Worm (Caenorhabditis elegans) whole organism, L3 larva: Measurements from ENCODE around the gene ZC513.14.

Experiments used
- ZK546.5 ChIP-seq: sonication (generic microtip); optimal IDR thresholded peaks from 2 replicates; lab custom pipeline; 2017; ENCODE audit warnings: missing biosample characterization, missing genetic modification characterization
- aly-2 ChIP-seq: fragments of 150-350 bp; optimal IDR thresholded peaks from 2 replicates; lab custom pipeline; 2014; ENCODE audit warnings: missing biosample characterization, missing genetic modification characterization
- ama-1 ChIP-seq: fragments of 150-350 bp; optimal IDR thresholded peaks from 2 replicates; lab custom pipeline; 2018
- ceh-28 ChIP-seq: fragments of 150-350 bp; optimal IDR thresholded peaks from 2 replicates; lab custom pipeline; 2014; ENCODE audit warnings: missing biosample characterization, missing genetic modification reagents, missing genetic modification characterization
- ceh-9 ChIP-seq: sonication (generic microtip); optimal IDR thresholded peaks from 2 replicates; lab custom pipeline; 2018; ENCODE audit warnings: missing biosample characterization, missing genetic modification characterization
- daf-12 ChIP-seq: fragments of 150-350 bp; optimal IDR thresholded peaks from 2 replicates; lab custom pipeline; 2014; ENCODE audit warnings: missing biosample characterization, missing genetic modification reagents, missing genetic modification characterization
- egl-27 ChIP-seq: sonication (generic microtip); optimal IDR thresholded peaks from 4 replicates; lab custom pipeline; 2017; ENCODE audit warnings: missing biosample characterization, missing genetic modification reagents, missing genetic modification characterization
- egl-5 ChIP-seq: fragments of 150-350 bp; optimal IDR thresholded peaks from 2 replicates; lab custom pipeline; 2017; ENCODE audit warnings: missing biosample characterization, missing genetic modification reagents, missing genetic modification characterization, inconsistent platforms
- elt-1 ChIP-seq: fragments of 150-350 bp; optimal IDR thresholded peaks from 2 replicates; lab custom pipeline; 2014; ENCODE audit warnings: missing biosample characterization, missing genetic modification characterization
- elt-2 ChIP-seq: sonication (generic microtip); optimal IDR thresholded peaks from 2 replicates; lab custom pipeline; 2016; ENCODE audit warnings: missing genetic modification reagents, mild to moderate bottlenecking, missing genetic modification characterization, missing compliant biosample characterization
- fkh-2 ChIP-seq: fragments of 150-350 bp; optimal IDR thresholded peaks from 2 replicates; lab custom pipeline; 2014; ENCODE audit warnings: missing biosample characterization, missing genetic modification reagents, missing genetic modification characterization
- jun-1 ChIP-seq: fragments of 150-350 bp; optimal IDR thresholded peaks from 2 replicates; lab custom pipeline; 2014; ENCODE audit warnings: missing biosample characterization, missing genetic modification reagents, missing genetic modification characterization
- lin-15B ChIP-seq: fragments of 150-350 bp; optimal IDR thresholded peaks from 2 replicates; lab custom pipeline; 2014; ENCODE audit warnings: missing biosample characterization, missing genetic modification characterization
- lsy-12 ChIP-seq: sonication (generic microtip); optimal IDR thresholded peaks from 2 replicates; lab custom pipeline; 2016; ENCODE audit warnings: mild to moderate bottlenecking, missing genetic modification characterization, missing compliant biosample characterization
- mdl-1 ChIP-seq: fragments of 150-350 bp; optimal IDR thresholded peaks from 2 replicates; lab custom pipeline; 2014; ENCODE audit warnings: missing biosample characterization, missing genetic modification characterization
- mml-1 ChIP-seq: fragments of 150-350 bp; sonication (generic microtip); optimal IDR thresholded peaks from 3 replicates; lab custom pipeline; 2014; ENCODE audit warnings: missing biosample characterization, missing genetic modification characterization
- nfya-1 ChIP-seq: sonication (generic microtip); optimal IDR thresholded peaks from 2 replicates; lab custom pipeline; 2017; ENCODE audit warnings: missing genetic modification characterization, mild to moderate bottlenecking, missing compliant biosample characterization, antibody characterized with exemption, moderate library complexity; ENCODE audit not compliant: insufficient read depth
- nhr-23 ChIP-seq: fragments of 150-350 bp; optimal IDR thresholded peaks from 2 replicates; lab custom pipeline; 2014; ENCODE audit warnings: missing biosample characterization, missing genetic modification reagents, missing genetic modification characterization
- nhr-237 ChIP-seq: fragments of 150-350 bp; optimal IDR thresholded peaks from 2 replicates; lab custom pipeline; 2014; ENCODE audit warnings: missing biosample characterization, missing genetic modification characterization
- nhr-77 ChIP-seq: fragments of 150-350 bp; optimal IDR thresholded peaks from 2 replicates; lab custom pipeline; 2014; ENCODE audit warnings: missing biosample characterization, missing genetic modification characterization
- pha-4 ChIP-seq: fragments of 150-350 bp; optimal IDR thresholded peaks from 2 replicates; lab custom pipeline; 2014; ENCODE audit warnings: missing biosample characterization, missing genetic modification reagents, missing genetic modification characterization
- pqm-1 ChIP-seq: fragments of 150-350 bp; optimal IDR thresholded peaks from 2 replicates; lab custom pipeline; 2017; ENCODE audit warnings: missing biosample characterization, missing genetic modification characterization, inconsistent platforms
- snpc-4 ChIP-seq: fragments of 150-350 bp; optimal IDR thresholded peaks from 2 replicates; lab custom pipeline; 2014; ENCODE audit warnings: missing biosample characterization, missing genetic modification characterization
- tbx-2 ChIP-seq: sonication (generic microtip); optimal IDR thresholded peaks from 2 replicates; lab custom pipeline; 2016; ENCODE audit warnings: mild to moderate bottlenecking, missing genetic modification characterization, missing compliant biosample characterization
- zag-1 ChIP-seq: fragments of 150-350 bp; optimal IDR thresholded peaks from 2 replicates; lab custom pipeline; 2014; ENCODE audit warnings: missing biosample characterization, missing genetic modification characterization

Gene ZC513.14

ce11 chrV:8022040-8022439, 13.8 kb downstream of the ZC513.14 start, which contains the start of gene ech-3:
Gene ech-3, plus strand, starts transcription at chrV:8022217.
- TF ChIP-seq ceh-28 (tag; lab: Kevin White, UChicago): peak; percentile 75
- peak; percentile 39 for TF ChIP-seq elt-2 (tag; lab: Kevin White, UChicago)
- peak; percentile 51 for TF ChIP-seq pha-4
- no peak for TF ChIP-seq mdl-1 (tag; lab: Kevin White, UChicago)
- peak; percentile 21 for TF ChIP-seq pqm-1 (tag; lab: Kevin White, UChicago)

- TF ChIP-seq elt-2 (tag; lab: Kevin White, UChicago) (peak; percentile 65), nhr-23 (tag; lab: Kevin White, UChicago) (no peak), lin-15B (tag; lab: Kevin White, UChicago) (no peak), pqm-1 (tag; lab: Kevin White, UChicago) (peak; percentile 78), egl-5 (tag; lab: Kevin White, UChicago) (no peak), jun-1 (tag; lab: Kevin White, UChicago) (peak; percentile 8)
Observed at ce11 chrV:8019783-8020182, 16.1 kb downstream of the ZC513.14 start.

ce11 chrV:8018919-8019318, 16.9 kb downstream of the ZC513.14 start:
- TF ChIP-seq elt-2 (tag; lab: Kevin White, UChicago): peak; percentile 64
- no peak for TF ChIP-seq nhr-237 (tag; lab: Kevin White, UChicago)
- TF ChIP-seq tbx-2 (tag; lab: Kevin White, UChicago): no peak
- TF ChIP-seq nhr-77: no peak
- no peak for TF ChIP-seq mml-1 (tag; lab: Kevin White, UChicago)
- TF ChIP-seq jun-1 (tag; lab: Kevin White, UChicago): no peak
- TF ChIP-seq pqm-1 (tag; lab: Kevin White, UChicago): peak; percentile 22
- TF ChIP-seq elt-1 (tag; lab: Kevin White, UChicago): no peak
- no peak for TF ChIP-seq pha-4

DNA sequence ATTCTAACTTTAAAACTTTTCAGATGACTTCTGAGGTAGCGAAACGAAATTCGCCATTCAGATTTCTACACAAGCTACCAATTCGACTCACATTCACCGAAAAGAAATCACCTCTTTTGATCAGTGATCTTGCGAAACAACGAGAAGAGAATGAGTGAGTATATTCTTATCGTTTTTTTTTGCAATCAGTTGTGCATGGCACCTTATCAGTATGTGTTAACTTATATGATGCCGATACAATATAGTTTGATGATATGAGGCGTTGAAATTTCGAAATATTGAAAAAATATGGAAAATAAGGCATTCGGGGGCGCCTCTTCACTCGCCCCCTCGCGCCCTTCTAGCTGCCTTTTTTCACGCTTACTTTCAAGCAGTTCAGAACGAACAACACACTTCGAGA, 17.9 kb downstream of the ZC513.14 start:
- no peak for TF ChIP-seq mdl-1 (tag; lab: Kevin White, UChicago)
- TF ChIP-seq jun-1 (tag; lab: Kevin White, UChicago): peak; percentile 6
- peak; percentile 92 for TF ChIP-seq pqm-1 (tag; lab: Kevin White, UChicago)
- TF ChIP-seq pha-4: peak; percentile 31
- no peak for TF ChIP-seq ZK546.5 (tag; lab: Kevin White, UChicago)
- peak; percentile 96 for TF ChIP-seq elt-2 (tag; lab: Kevin White, UChicago)
- no peak for TF ChIP-seq aly-2
- TF ChIP-seq ama-1 (lab: Kevin White, UChicago): no peak
- TF ChIP-seq, all 47 proteins: peak for 4

ce11 chrV:8016928-8017327, 18.9 kb downstream of the ZC513.14 start, which contains the start of gene sptl-2:
Gene sptl-2, plus strand, starts transcription at chrV:8017207.
- TF ChIP-seq egl-27 (tag; lab: Kevin White, UChicago) (no peak), snpc-4 (tag; lab: Kevin White, UChicago) (no peak), daf-12 (tag; lab: Kevin White, UChicago) (no peak), pqm-1 (tag; lab: Kevin White, UChicago) (no peak), pha-4 (peak; percentile 67), lin-15B (tag; lab: Kevin White, UChicago) (no peak), ceh-9 (tag; lab: Kevin White, UChicago) (no peak), elt-2 (tag; lab: Kevin White, UChicago) (peak; percentile 29), lsy-12 (tag; lab: Kevin White, UChicago) (no peak)
- TF ChIP-seq, all 47 proteins: peak for 2

DNA sequence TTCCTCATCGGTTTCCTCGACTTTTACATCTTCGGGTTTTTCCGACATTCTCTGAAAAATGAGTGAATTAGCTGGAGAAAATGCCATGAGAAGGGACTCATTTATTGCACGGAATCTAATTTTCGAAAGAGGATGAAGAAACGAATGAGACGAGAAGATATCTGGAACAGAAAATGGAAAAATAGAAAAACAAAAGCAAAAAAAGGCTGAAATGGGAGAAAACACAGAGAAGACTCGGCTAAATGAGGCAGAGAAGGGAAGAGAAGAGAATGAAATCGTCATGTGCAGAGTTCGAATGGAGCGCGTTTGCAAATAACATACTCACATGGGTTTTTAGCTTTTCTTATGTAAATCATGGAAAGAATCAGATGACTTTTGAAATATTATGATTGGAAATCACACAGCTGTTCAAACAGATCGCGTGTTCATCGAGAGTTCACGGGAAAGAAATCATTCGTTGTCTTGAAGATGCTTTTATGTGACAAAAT, 21.9 kb downstream of the ZC513.14 start, which contains the start of gene Y97E10AR.6:
Gene Y97E10AR.6 (minus strand): TSS at position 51 of the 488 bp plus-strand sequence.
- TF ChIP-seq ama-1 (lab: Kevin White, UChicago) (peak; percentile 7), ZK546.5 (tag; lab: Kevin White, UChicago) (no peak), snpc-4 (tag; lab: Kevin White, UChicago) (peak; percentile 61), egl-27 (tag; lab: Kevin White, UChicago) (no peak), lin-15B (tag; lab: Kevin White, UChicago) (peak; percentile 66), nfya-1 (tag; lab: Kevin White, UChicago) (peak; percentile 42), pha-4 (peak; percentile 47), fkh-2 (tag; lab: Kevin White, UChicago) (no peak), elt-2 (tag; lab: Kevin White, UChicago) (peak; percentile 9), egl-5 (tag; lab: Kevin White, UChicago) (peak; percentile 30), ceh-28 (tag; lab: Kevin White, UChicago) (no peak), tbx-2 (tag; lab: Kevin White, UChicago) (no peak)
- TF ChIP-seq, all 47 proteins: peak for 7

- peak; percentile 26 for TF ChIP-seq ama-1 (lab: Kevin White, UChicago)
- peak; percentile 14 for TF ChIP-seq pha-4
- TF ChIP-seq zag-1: no peak
Observed at ce11 chrV:8012032-8012431, 23.8 kb downstream of the ZC513.14 start, which contains the start of gene rpb-9. Gene rpb-9, minus strand, starts transcription at chrV:8012345.
